Worm (Caenorhabditis elegans): ENCODE measurements around the gene pha-4.

ce11 chrV:20782188-20782587 lies 29.3 kb downstream of the pha-4 start:
- TF ChIP-seq flt-1 (GFP tag; IDR thresholded peaks at IDR 0.05) (no peak), klf-2 (GFP tag; conservative IDR thresholded peaks at IDR 0.05) (no peak), ztf-29 (GFP tag; IDR thresholded peaks at IDR 0.05) (no peak), ztf-23 (GFP tag; IDR thresholded peaks at IDR 0.05) (no peak), tab-1 (GFP tag; IDR thresholded peaks at IDR 0.05) (no peak), T22C8.4 (GFP tag; IDR thresholded peaks at IDR 0.05) (no peak), cog-1 (tag; optimal IDR thresholded peaks at IDR 0.05) (no peak), ref-1 (GFP tag; conservative IDR thresholded peaks at IDR 0.05) (no peak), med-1 (GFP tag; optimal IDR thresholded peaks at IDR 0.05; ENCODE audit: insufficient read depth) (no peak)
